Fruit fly (Drosophila melanogaster) whole organism, embryonic: ENCODE results near the gene CG12017.

Experiments used
- CG10462 ChIP-seq: fragments of 200-800 bp; sonication (Bioruptor generic); optimal IDR thresholded peaks from 2 replicates; lab custom pipeline; 2016; ENCODE audit warnings: missing biosample characterization, missing genetic modification characterization
- CG10543 ChIP-seq: fragments of 200-800 bp; sonication (Bioruptor generic); optimal IDR thresholded peaks from 3 replicates; lab custom pipeline; 2017; ENCODE audit warnings: missing biosample characterization, mild to moderate bottlenecking, missing genetic modification characterization, moderate library complexity
- CG10979 ChIP-seq: fragments of 200-800 bp; sonication (Bioruptor generic); optimal IDR thresholded peaks from 2 replicates; lab custom pipeline; 2018; ENCODE audit warnings: missing biosample characterization, mild to moderate bottlenecking, missing genetic modification characterization, moderate library complexity
- CG13123 ChIP-seq: fragments of 200-800 bp; sonication (Bioruptor generic); optimal IDR thresholded peaks from 2 replicates; lab custom pipeline; 2016; ENCODE audit warnings: missing biosample characterization, missing genetic modification characterization
- CG13894 ChIP-seq: fragments of 200-800 bp; sonication (Bioruptor generic); optimal IDR thresholded peaks from 3 replicates; lab custom pipeline; 2018; ENCODE audit warnings: missing biosample characterization, mild to moderate bottlenecking, missing genetic modification characterization, moderate library complexity
- CG14441 ChIP-seq: fragments of 200-800 bp; sonication (Bioruptor generic); IDR thresholded peaks from 2 replicates; pipeline ENCODE4 v1.3.6; 2022; ENCODE audit warnings: missing biosample characterization, missing genetic modification characterization
- CG14667 ChIP-seq: fragments of 200-800 bp; sonication (Bioruptor generic); IDR thresholded peaks from 2 replicates; pipeline ENCODE4 v1.3.6; 2022; ENCODE audit warnings: missing biosample characterization, missing genetic modification characterization
- CG16815 ChIP-seq: fragments of 200-800 bp; sonication (Bioruptor generic); optimal IDR thresholded peaks from 3 replicates; lab custom pipeline; 2017; ENCODE audit warnings: missing biosample characterization, mild to moderate bottlenecking, missing genetic modification characterization
- CG17361 ChIP-seq: fragments of 200-800 bp; sonication (Bioruptor generic); IDR thresholded peaks from 3 replicates; pipeline ENCODE4 v1.3.6; 2022; ENCODE audit warnings: missing biosample characterization, missing genetic modification characterization
- CG1832 ChIP-seq: fragments of 200-800 bp; sonication (Bioruptor generic); optimal IDR thresholded peaks from 2 replicates; lab custom pipeline; 2017; ENCODE audit warnings: missing biosample characterization, mild to moderate bottlenecking, missing genetic modification characterization, inconsistent platforms
- CG18599 ChIP-seq: fragments of 200-800 bp; sonication (Bioruptor generic); optimal IDR thresholded peaks from 3 replicates; lab custom pipeline; 2017; ENCODE audit warnings: missing biosample characterization, missing genetic modification characterization, mild to moderate bottlenecking, moderate library complexity, missing genetic modification reagents
- CG2712 ChIP-seq: fragments of 200-800 bp; optimal IDR thresholded peaks from 3 replicates; lab custom pipeline; 2019; ENCODE audit warnings: missing biosample characterization, mild to moderate bottlenecking, missing genetic modification characterization, moderate library complexity
- CG30403 ChIP-seq: fragments of 200-800 bp; sonication (Bioruptor generic); optimal IDR thresholded peaks from 3 replicates; lab custom pipeline; 2016; ENCODE audit warnings: missing biosample characterization, missing genetic modification characterization
- CG3065 ChIP-seq: fragments of 200-800 bp; sonication (Bioruptor generic); optimal IDR thresholded peaks from 2 replicates; lab custom pipeline; 2016; ENCODE audit warnings: missing biosample characterization, missing genetic modification characterization
- CG31224 ChIP-seq: fragments of 200-800 bp; sonication (Bioruptor generic); IDR thresholded peaks from 2 replicates; pipeline ENCODE4 v1.3.6; 2022; ENCODE audit warnings: missing biosample characterization, missing genetic modification characterization
- CG31388 ChIP-seq: fragments of 200-800 bp; sonication (Bioruptor generic); optimal IDR thresholded peaks from 2 replicates; lab custom pipeline; 2016; ENCODE audit warnings: missing biosample characterization, missing genetic modification characterization
- CG3847 ChIP-seq: fragments of 200-800 bp; sonication (Bioruptor generic); IDR thresholded peaks from 2 replicates; pipeline ENCODE4 v1.3.6; 2022; ENCODE audit warnings: missing biosample characterization, missing genetic modification characterization
- CG4404 ChIP-seq: fragments of 200-800 bp; sonication (Bioruptor generic); IDR thresholded peaks from 2 replicates; pipeline ENCODE4 v1.3.6; 2022; ENCODE audit warnings: missing biosample characterization, missing genetic modification characterization
- CG8924 ChIP-seq: fragments of 200-800 bp; optimal IDR thresholded peaks from 3 replicates; lab custom pipeline; 2019; ENCODE audit warnings: missing biosample characterization, mild to moderate bottlenecking, missing genetic modification characterization, moderate library complexity
- CHES-1-like ChIP-seq: fragments of 200-800 bp; sonication (Bioruptor generic); optimal IDR thresholded peaks from 2 replicates; lab custom pipeline; 2016; ENCODE audit warnings: missing biosample characterization, missing genetic modification characterization
- D19A ChIP-seq: fragments of 200-800 bp; optimal IDR thresholded peaks from 3 replicates; lab custom pipeline; 2019; ENCODE audit warnings: missing biosample characterization, mild to moderate bottlenecking, missing genetic modification characterization, moderate library complexity
- Deaf1 ChIP-seq: fragments of 200-800 bp; optimal IDR thresholded peaks from 3 replicates; lab custom pipeline; 2019; ENCODE audit warnings: missing biosample characterization, mild to moderate bottlenecking, missing genetic modification characterization, moderate library complexity
- E2f2 ChIP-seq: fragments of 200-800 bp; sonication (Bioruptor generic); IDR thresholded peaks from 2 replicates; pipeline ENCODE4 v1.3.6; 2022; ENCODE audit warnings: missing biosample characterization, missing genetic modification characterization
- GATAe ChIP-seq: fragments of 200-800 bp; sonication (Bioruptor generic); conservative IDR thresholded peaks from 2 replicates; pipeline ENCODE4 v1.3.6; 2022; ENCODE audit warnings: missing biosample characterization, missing genetic modification characterization
- HHEX ChIP-seq: fragments of 200-800 bp; sonication (Bioruptor generic); optimal IDR thresholded peaks from 3 replicates; lab custom pipeline; 2017; ENCODE audit warnings: missing biosample characterization, mild to moderate bottlenecking, missing genetic modification characterization, missing genetic modification reagents
- HmgZ ChIP-seq: fragments of 200-800 bp; sonication (Bioruptor generic); optimal IDR thresholded peaks from 2 replicates; lab custom pipeline; 2018; ENCODE audit warnings: missing biosample characterization, mild to moderate bottlenecking, missing genetic modification characterization
- Hmx ChIP-seq: fragments of 200-800 bp; sonication (Bioruptor generic); optimal IDR thresholded peaks from 2 replicates; lab custom pipeline; 2016; ENCODE audit warnings: missing biosample characterization, missing genetic modification characterization
- Kr ChIP-seq: fragments of 200-800 bp; sonication (Bioruptor generic); optimal IDR thresholded peaks from 2 replicates; lab custom pipeline; 2017; ENCODE audit warnings: missing biosample characterization, mild to moderate bottlenecking, missing genetic modification characterization
- NK7.1 ChIP-seq: fragments of 200-800 bp; sonication (Bioruptor generic); optimal IDR thresholded peaks from 3 replicates; lab custom pipeline; 2016; ENCODE audit warnings: missing biosample characterization, missing genetic modification characterization
- Nf-YA ChIP-seq: fragments of 200-800 bp; sonication (Bioruptor generic); IDR thresholded peaks from 2 replicates; pipeline ENCODE4 v1.3.6; 2022; ENCODE audit warnings: missing biosample characterization, missing genetic modification characterization
- Oli ChIP-seq: fragments of 200-800 bp; sonication (Bioruptor generic); optimal IDR thresholded peaks from 2 replicates; lab custom pipeline; 2018; ENCODE audit warnings: missing biosample characterization, mild to moderate bottlenecking, missing genetic modification characterization, moderate library complexity
- Poxn ChIP-seq: fragments of 200-800 bp; sonication (Bioruptor generic); IDR thresholded peaks from 2 replicates; pipeline ENCODE4 v1.3.6; 2022; ENCODE audit warnings: missing biosample characterization, missing genetic modification characterization
- YL-1 ChIP-seq: fragments of 200-800 bp; sonication (Bioruptor generic); optimal IDR thresholded peaks from 3 replicates; lab custom pipeline; 2017; ENCODE audit warnings: missing biosample characterization, mild to moderate bottlenecking, missing genetic modification characterization
- ab ChIP-seq: fragments of 200-800 bp; sonication (Bioruptor generic); optimal IDR thresholded peaks from 2 replicates; lab custom pipeline; 2016; ENCODE audit warnings: missing biosample characterization, missing genetic modification characterization
- al ChIP-seq: fragments of 200-800 bp; sonication (Bioruptor generic); IDR thresholded peaks from 2 replicates; pipeline ENCODE4 v1.3.6; 2022; ENCODE audit warnings: missing biosample characterization, missing genetic modification characterization
- aop ChIP-seq: fragments of 200-800 bp; sonication (Bioruptor generic); IDR thresholded peaks from 2 replicates; pipeline ENCODE4 v1.3.6; 2022; ENCODE audit warnings: missing biosample characterization, missing genetic modification characterization
- ash1 ChIP-seq: fragments of 200-800 bp; sonication (Bioruptor generic); optimal IDR thresholded peaks from 2 replicates; lab custom pipeline; 2018; ENCODE audit warnings: missing biosample characterization, mild to moderate bottlenecking, missing genetic modification characterization
- crol ChIP-seq: fragments of 200-800 bp; sonication (Bioruptor generic); IDR thresholded peaks from 2 replicates; pipeline ENCODE4 v1.3.6; 2022; ENCODE audit warnings: missing biosample characterization, missing genetic modification characterization
- da ChIP-seq: fragments of 200-800 bp; sonication (Bioruptor generic); optimal IDR thresholded peaks from 2 replicates; lab custom pipeline; 2016; ENCODE audit warnings: missing biosample characterization, missing genetic modification characterization
- ems ChIP-seq: fragments of 200-800 bp; sonication (Bioruptor generic); optimal IDR thresholded peaks from 3 replicates; lab custom pipeline; 2016; ENCODE audit warnings: missing biosample characterization, missing genetic modification characterization
- fu2 ChIP-seq: fragments of 200-800 bp; sonication (Bioruptor generic); optimal IDR thresholded peaks from 2 replicates; lab custom pipeline; 2016; ENCODE audit warnings: missing biosample characterization, missing genetic modification characterization
- luna ChIP-seq: fragments of 200-800 bp; sonication (Bioruptor generic); optimal IDR thresholded peaks from 2 replicates; lab custom pipeline; 2016; ENCODE audit warnings: missing biosample characterization, missing genetic modification characterization
- nerfin-1 ChIP-seq: fragments of 200-800 bp; sonication (Bioruptor generic); optimal IDR thresholded peaks from 3 replicates; lab custom pipeline; 2019; ENCODE audit warnings: missing biosample characterization, mild to moderate bottlenecking, missing genetic modification characterization, moderate library complexity
- pho ChIP-seq: fragments of 200-800 bp; sonication (Bioruptor generic); optimal IDR thresholded peaks from 2 replicates; lab custom pipeline; 2016; ENCODE audit warnings: missing biosample characterization, missing genetic modification characterization
- pros ChIP-seq: fragments of 200-800 bp; sonication (Bioruptor generic); optimal IDR thresholded peaks from 3 replicates; lab custom pipeline; 2019; ENCODE audit warnings: missing biosample characterization, mild to moderate bottlenecking, missing genetic modification characterization, moderate library complexity
- run ChIP-seq: fragments of 200-800 bp; sonication (Bioruptor generic); optimal IDR thresholded peaks from 3 replicates; lab custom pipeline; 2018; ENCODE audit warnings: missing biosample characterization, mild to moderate bottlenecking, missing genetic modification characterization
- salm ChIP-seq: fragments of 200-800 bp; sonication (Bioruptor generic); optimal IDR thresholded peaks from 2 replicates; lab custom pipeline; 2018; ENCODE audit warnings: missing biosample characterization, mild to moderate bottlenecking, missing genetic modification characterization
- sens ChIP-seq: fragments of 200-800 bp; sonication (Bioruptor generic); peaks from one replicate; lab custom pipeline; 2016; ENCODE audit warnings: missing biosample characterization, missing genetic modification characterization
- sim ChIP-seq: fragments of 200-800 bp; sonication (Bioruptor generic); IDR thresholded peaks from 2 replicates; pipeline ENCODE4 v1.3.6; 2022; ENCODE audit warnings: missing biosample characterization, missing genetic modification characterization
- z ChIP-seq: fragments of 200-800 bp; sonication (Bioruptor generic); IDR thresholded peaks from 3 replicates; pipeline ENCODE4 v1.3.6; 2022; ENCODE audit warnings: missing biosample characterization, missing genetic modification characterization

Gene CG12017

DNA sequence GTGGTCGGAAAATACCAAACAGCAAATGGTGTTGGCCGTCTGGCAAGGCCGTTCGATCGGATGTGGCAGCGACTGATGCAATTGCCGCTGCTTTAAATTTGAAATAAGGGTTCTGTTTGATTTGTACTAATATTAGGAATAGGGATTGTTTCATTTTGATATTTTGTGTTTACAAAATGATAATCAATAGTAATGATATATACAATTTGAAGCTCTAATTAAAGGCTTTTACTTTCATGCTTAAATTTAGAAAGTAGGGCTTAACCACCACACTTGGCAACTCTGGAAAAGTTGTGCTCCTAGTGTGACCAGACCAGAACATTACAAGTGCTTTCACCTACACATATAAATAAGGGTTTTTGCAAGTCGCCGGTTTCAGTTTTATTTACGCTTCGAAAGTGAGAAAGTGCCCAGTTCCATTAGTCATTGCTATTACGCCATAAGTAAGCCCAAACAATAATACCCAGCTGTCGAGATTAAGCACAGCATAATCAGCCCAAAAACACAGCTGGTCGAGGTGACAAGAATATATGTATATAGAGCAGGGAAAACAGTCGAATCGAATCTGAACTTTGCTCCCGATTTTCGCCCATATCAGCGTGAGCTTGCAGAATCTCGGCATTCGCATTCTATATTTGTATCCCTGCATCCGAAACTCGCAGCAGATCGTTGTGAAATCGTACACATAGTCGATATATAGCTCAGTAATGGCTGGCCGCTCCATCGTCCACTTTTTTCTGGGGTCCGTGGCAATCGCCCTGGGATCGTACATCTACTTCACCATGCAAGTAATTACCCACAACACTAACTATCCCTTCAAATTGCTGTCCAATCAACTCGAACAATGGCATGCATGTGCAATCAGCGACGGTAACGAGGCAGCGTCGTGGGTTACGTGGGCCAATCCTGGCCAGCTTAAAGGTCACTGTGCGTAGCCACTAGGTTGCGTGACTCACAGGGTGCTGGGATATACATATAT, 46.2 kb downstream of the CG12017 start, which contains the start of gene Gtpx (continued):
- TF ChIP-seq ab: peak; percentile 6
- TF ChIP-seq CG31388: no peak
- peak; percentile 51; the same call in 1 of the 2 replicates for TF ChIP-seq CG14441 (GFP tag; lab: Robert Waterston, UW)
- no peak for TF ChIP-seq Deaf1
- TF ChIP-seq CG13123 (GFP tag; lab: Kevin White, UChicago): no peak
- no peak for TF ChIP-seq CG1832 (GFP tag; lab: Kevin White, UChicago)
- TF ChIP-seq ems (GFP tag; lab: Kevin White, UChicago): peak; percentile 34
- TF ChIP-seq Nf-YA: no peak
- peak; percentile 62 for TF ChIP-seq CG30403 (GFP tag; lab: Kevin White, UChicago)
- TF ChIP-seq CG4404: no peak
- no peak for TF ChIP-seq GATAe (GFP tag; lab: Robert Waterston, UW)
- peak; percentile 58 for TF ChIP-seq HmgZ
- TF ChIP-seq aop: no peak
- no peak for TF ChIP-seq luna
- TF ChIP-seq CG16815 (GFP tag; lab: Kevin White, UChicago): no peak
- TF ChIP-seq NK7.1 (GFP tag; lab: Kevin White, UChicago): no peak
- TF ChIP-seq nerfin-1 (tag; lab: Kevin White, UChicago): peak; percentile 9
- no peak for TF ChIP-seq CG14667 (GFP tag; lab: Robert Waterston, UW)
- no peak for TF ChIP-seq da
- peak; percentile 66; the same call in 2 of the 3 replicates for TF ChIP-seq CG17361 (GFP tag; lab: Robert Waterston, UW)
- TF ChIP-seq Oli (tag; lab: Kevin White, UChicago): no peak
- TF ChIP-seq salm (tag; lab: Kevin White, UChicago): no peak
- peak; percentile 54 for TF ChIP-seq pho (GFP tag; lab: Kevin White, UChicago)
- TF ChIP-seq CG31224 (GFP tag; lab: Robert Waterston, UW): no peak
- no peak for TF ChIP-seq CG10462 (GFP tag; lab: Kevin White, UChicago)
- TF ChIP-seq sens (GFP tag; lab: Kevin White, UChicago): peak; percentile 91
- no peak for TF ChIP-seq ash1
- TF ChIP-seq E2f2: peak; percentile 86
- TF ChIP-seq CG3847 (GFP tag; lab: Robert Waterston, UW): peak; percentile 84
- no peak for TF ChIP-seq CG10979 (tag; lab: Kevin White, UChicago)
- TF ChIP-seq z: no peak
- TF ChIP-seq CG2712 (tag; lab: Kevin White, UChicago): peak; percentile 37
- peak; percentile 61 for TF ChIP-seq CHES-1-like (GFP tag; lab: Kevin White, UChicago)
- no peak for TF ChIP-seq CG13894 (tag; lab: Kevin White, UChicago)
- TF ChIP-seq sim (GFP tag; lab: Robert Waterston, UW): no peak
- TF ChIP-seq Poxn (GFP tag; lab: Robert Waterston, UW): no peak
- no peak for TF ChIP-seq run (tag; lab: Kevin White, UChicago)
- peak; percentile 46 for TF ChIP-seq CG10543 (GFP tag; lab: Kevin White, UChicago)
- TF ChIP-seq Kr (GFP tag; lab: Kevin White, UChicago): no peak
- peak; percentile 43 for TF ChIP-seq CG18599
- no peak for TF ChIP-seq al
- peak; percentile 75 for TF ChIP-seq YL-1
- no peak for TF ChIP-seq Hmx
- TF ChIP-seq CG8924 (tag; lab: Kevin White, UChicago): peak; percentile 6
- no peak for TF ChIP-seq HHEX (GFP tag; lab: Kevin White, UChicago)
- TF ChIP-seq fu2: peak; percentile 11
- no peak for TF ChIP-seq pros (GFP tag; lab: Kevin White, UChicago)
- no peak for TF ChIP-seq CG3065 (GFP tag; lab: Kevin White, UChicago)
- no peak for TF ChIP-seq D19A (tag; lab: Kevin White, UChicago)
- TF ChIP-seq crol (GFP tag; lab: Robert Waterston, UW): no peak
